Fruit fly (Drosophila melanogaster): ENCODE results near the gene ph-d.

The ph-d gene

DNA sequence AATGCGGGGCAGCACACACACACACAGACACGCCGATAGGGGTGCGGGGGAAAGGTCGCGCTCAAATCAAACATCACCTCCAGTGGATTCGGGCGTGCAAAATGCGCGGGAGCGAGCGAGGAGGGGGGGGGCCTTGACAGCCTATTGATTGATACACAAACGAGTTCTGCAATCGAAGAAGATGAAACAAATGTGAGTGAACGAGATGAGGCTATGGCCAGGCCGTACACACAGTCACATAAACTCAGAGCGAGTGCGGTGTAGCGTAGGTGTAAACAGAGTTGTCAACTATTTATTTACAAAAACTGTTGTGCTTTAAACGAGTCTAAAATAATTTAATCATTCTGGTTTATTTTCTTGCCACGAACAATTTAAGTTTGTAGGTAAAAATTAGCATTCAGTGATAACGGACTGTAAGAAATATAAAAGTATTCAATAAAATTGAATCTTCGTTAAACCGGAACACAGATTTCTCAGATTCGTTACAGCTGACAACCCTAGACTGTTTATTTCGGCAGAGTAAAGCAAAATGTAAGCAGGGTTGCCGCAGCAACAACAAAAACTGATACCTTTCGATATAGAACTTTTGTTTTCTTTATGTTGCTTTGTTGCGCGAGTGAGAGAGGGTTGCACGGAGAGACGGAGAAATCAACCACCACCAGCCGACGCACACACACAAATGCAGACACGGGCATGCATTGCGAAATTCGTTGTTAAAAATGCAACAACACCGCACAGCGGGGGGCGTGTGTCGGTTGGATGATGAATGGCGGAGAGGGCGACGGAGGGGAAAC, 12.1 kb upstream of the ph-d start (continued):
- TF ChIP-seq CG7368 (GFP tag; optimal IDR thresholded peaks at IDR 0.05) (peak; percentile 72), CG6808 (GFP tag; optimal IDR thresholded peaks at IDR 0.05) (peak; percentile 87), CG11762 (GFP tag; optimal IDR thresholded peaks at IDR 0.05; ENCODE audit: insufficient read depth) (peak; percentile 81), Ets96B (tag; optimal IDR thresholded peaks at IDR 0.05) (peak; percentile 87), Met (GFP tag; optimal IDR thresholded peaks at IDR 0.05) (peak; percentile 95), dsx (GFP tag; optimal IDR thresholded peaks at IDR 0.05; ENCODE audit: poor library complexity, severe bottlenecking) (peak; percentile 88), dac (GFP tag; optimal IDR thresholded peaks at IDR 0.05) (peak; percentile 28), fd59A (GFP tag; optimal IDR thresholded peaks at IDR 0.05) (peak; percentile 80), CG15336 (GFP tag; IDR thresholded peaks at IDR 0.05) (peak; percentile 90), Lpt (GFP tag; optimal IDR thresholded peaks at IDR 0.05) (peak; percentile 71), CG31627 (GFP tag; optimal IDR thresholded peaks at IDR 0.05) (peak; percentile 93), salr (GFP tag; optimal IDR thresholded peaks at IDR 0.05) (peak; percentile 64 to 66), CG10631 (GFP tag; optimal IDR thresholded peaks at IDR 0.05) (peak; percentile 84), CG11902 (GFP tag; optimal IDR thresholded peaks at IDR 0.05) (peak; percentile 81), topi (GFP tag; optimal IDR thresholded peaks at IDR 0.05) (peak; percentile 95), Sox15 (GFP tag; optimal IDR thresholded peaks at IDR 0.05) (peak; percentile 81), spab (GFP tag; optimal IDR thresholded peaks at IDR 0.05) (peak; percentile 83), CG6276 (GFP tag; optimal IDR thresholded peaks at IDR 0.05) (peak; percentile 83), CG6792 (GFP tag; optimal IDR thresholded peaks at IDR 0.05) (peak; percentile 89), CG6163 (GFP tag; IDR thresholded peaks at IDR 0.05) (peak; percentile 84), fd85E (GFP tag; optimal IDR thresholded peaks at IDR 0.05) (peak; percentile 73), CG6854 (GFP tag; optimal IDR thresholded peaks at IDR 0.05) (peak; percentile 86), svp (GFP tag) (peak; percentile 95), Blimp-1 (GFP tag; optimal IDR thresholded peaks at IDR 0.05) (peak; percentile 87), CG8632 (GFP tag; optimal IDR thresholded peaks at IDR 0.05) (peak; percentile 87)

DNA sequence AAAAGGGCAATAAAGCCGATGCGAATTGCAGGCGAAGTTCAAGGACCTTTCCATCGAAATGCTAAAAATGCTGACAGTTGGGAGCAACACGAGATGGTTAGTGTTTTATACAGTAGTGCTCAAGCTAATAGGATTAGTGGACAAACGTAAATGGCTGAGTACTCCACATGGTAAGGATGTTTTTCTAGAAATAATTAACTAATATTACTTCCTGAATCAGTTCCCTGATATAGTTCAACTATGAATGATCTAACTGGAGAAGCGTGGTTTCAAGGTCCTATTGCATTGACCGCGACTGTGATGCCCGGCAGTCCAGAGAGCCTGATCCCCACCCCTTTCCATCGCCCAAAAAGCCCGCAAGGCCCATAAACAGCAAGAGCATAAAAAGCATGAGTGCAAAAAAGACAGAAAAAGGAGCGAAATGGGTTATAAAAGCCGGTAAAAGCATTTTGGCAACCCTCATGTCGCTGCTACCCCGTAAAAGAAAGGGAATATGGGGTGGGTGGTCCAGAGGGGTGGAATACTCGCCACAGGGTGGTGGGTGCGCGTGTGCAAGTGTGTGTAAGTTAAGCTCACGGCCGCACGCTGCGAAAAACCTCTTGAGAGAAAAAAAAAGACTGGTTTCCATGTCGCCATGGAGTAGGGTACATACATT, 11.3 kb upstream of the ph-d start:
- TF ChIP-seq pdm3 (GFP tag; optimal IDR thresholded peaks at IDR 0.05) = peak; percentile 88
- peak; percentile 83 for TF ChIP-seq CG3919 (GFP tag; optimal IDR thresholded peaks at IDR 0.05)
- peak; percentile 76 for TF ChIP-seq fd59A (GFP tag; optimal IDR thresholded peaks at IDR 0.05)
- TF ChIP-seq OdsH (GFP tag; optimal IDR thresholded peaks at IDR 0.05) = peak; percentile 86
- TF ChIP-seq CG6792 (GFP tag; optimal IDR thresholded peaks at IDR 0.05) = peak; percentile 86
- peak; percentile 82 for TF ChIP-seq Eip75B (GFP tag; optimal IDR thresholded peaks at IDR 0.05)
- peak; percentile 75 for TF ChIP-seq dsx (GFP tag; optimal IDR thresholded peaks at IDR 0.05; ENCODE audit: poor library complexity, severe bottlenecking)
- TF ChIP-seq CG6163 (GFP tag; IDR thresholded peaks at IDR 0.05) = peak; percentile 88
- TF ChIP-seq CG11294 (GFP tag; IDR thresholded peaks at IDR 0.05) = no peak
- peak; percentile 92 for TF ChIP-seq CG31627 (GFP tag; optimal IDR thresholded peaks at IDR 0.05)
- TF ChIP-seq Eip78C (GFP tag) = peak; percentile 96
- peak; percentile 77 for TF ChIP-seq CG8319 (GFP tag; optimal IDR thresholded peaks at IDR 0.05)
- TF ChIP-seq CG11902 (GFP tag; optimal IDR thresholded peaks at IDR 0.05) = peak; percentile 84
- TF ChIP-seq CG1621 (tag; optimal IDR thresholded peaks at IDR 0.05) = peak; percentile 84
- peak; percentile 72 for TF ChIP-seq Eip93F (GFP tag; optimal IDR thresholded peaks at IDR 0.05)
- TF ChIP-seq Hr4 (GFP tag; optimal IDR thresholded peaks at IDR 0.05) = peak; percentile 77
- peak; percentile 78 for TF ChIP-seq CG3032 (tag; optimal IDR thresholded peaks at IDR 0.05)
- TF ChIP-seq CG10631 (GFP tag; optimal IDR thresholded peaks at IDR 0.05) = peak; percentile 83
- TF ChIP-seq cyc (GFP tag; optimal IDR thresholded peaks at IDR 0.05) = peak; percentile 92
- TF ChIP-seq CG6854 (GFP tag; optimal IDR thresholded peaks at IDR 0.05) = peak; percentile 88
- TF ChIP-seq CG7368 (GFP tag; optimal IDR thresholded peaks at IDR 0.05) = peak; percentile 74
- TF ChIP-seq spab (GFP tag; optimal IDR thresholded peaks at IDR 0.05) = peak; percentile 79
- TF ChIP-seq Sox15 (GFP tag; optimal IDR thresholded peaks at IDR 0.05) = peak; percentile 70
- TF ChIP-seq fkh (GFP tag; optimal IDR thresholded peaks at IDR 0.05) = no peak
- peak; percentile 57 to 69 for TF ChIP-seq ss (GFP tag; optimal IDR thresholded peaks at IDR 0.05)
- TF ChIP-seq Smox (GFP tag; optimal IDR thresholded peaks at IDR 0.05) = peak; percentile 92
- TF ChIP-seq acj6 (GFP tag; optimal IDR thresholded peaks at IDR 0.05) = peak; percentile 80
- TF ChIP-seq CG4318 (GFP tag; optimal IDR thresholded peaks at IDR 0.05) = peak; percentile 72
- TF ChIP-seq CG11762 (GFP tag; optimal IDR thresholded peaks at IDR 0.05; ENCODE audit: insufficient read depth) = peak; percentile 68
- TF ChIP-seq Sox14 (GFP tag; optimal IDR thresholded peaks at IDR 0.05) = peak; percentile 88
- peak; percentile 38 for TF ChIP-seq CG16779 (tag; optimal IDR thresholded peaks at IDR 0.05)
- peak; percentile 36 for TF ChIP-seq Lpt (GFP tag; optimal IDR thresholded peaks at IDR 0.05)
- TF ChIP-seq Sox102F (GFP tag; optimal IDR thresholded peaks at IDR 0.05) = peak; percentile 92
- TF ChIP-seq Met (GFP tag; optimal IDR thresholded peaks at IDR 0.05) = peak; percentile 94

Measured in whole organism, prepupa.